Worm (Caenorhabditis elegans): Measurements from ENCODE around the gene klp-19.
A peak's percentile ranks its signal among the peaks of the same experiment; 100 is the strongest.

Gene klp-19

ce11 chrIII:13275784-13276183 is 31.3 kb downstream of the klp-19 start (continued):
- no peak for TF ChIP-seq attf-4 (tag; optimal IDR thresholded peaks at IDR 0.05)
- TF ChIP-seq T20F7.1 (GFP tag; optimal IDR thresholded peaks at IDR 0.05): no peak
- no peak for TF ChIP-seq ZK546.5 (tag; optimal IDR thresholded peaks at IDR 0.05)
- TF ChIP-seq R02D3.7 (tag; optimal IDR thresholded peaks at IDR 0.05): no peak
- TF ChIP-seq madf-5 (GFP tag; IDR thresholded peaks at IDR 0.05): no peak
- TF ChIP-seq cey-2 (tag; optimal IDR thresholded peaks at IDR 0.05; ENCODE audit: borderline replicate concordance, insufficient read depth): no peak
- no peak for TF ChIP-seq php-3 (GFP tag; IDR thresholded peaks at IDR 0.05)
- TF ChIP-seq arid-1 (GFP tag; conservative IDR thresholded peaks at IDR 0.05): no peak
- TF ChIP-seq zag-1 (tag; optimal IDR thresholded peaks at IDR 0.05): peak; percentile 56
- no peak for TF ChIP-seq zip-11 (GFP tag; IDR thresholded peaks at IDR 0.05)
- peak; percentile 83 for TF ChIP-seq rbr-2 (tag; optimal IDR thresholded peaks at IDR 0.05)
- TF ChIP-seq unc-62 (GFP tag; optimal IDR thresholded peaks at IDR 0.05 in 1 of 2): peak in 1 of 2 experiments; percentile 99
- TF ChIP-seq unc-62 (tag; optimal IDR thresholded peaks at IDR 0.05): no peak
- TF ChIP-seq skn-1 (tag; optimal IDR thresholded peaks at IDR 0.05): no peak
- TF ChIP-seq mxl-3 (GFP tag; optimal IDR thresholded peaks at IDR 0.05): no peak
- TF ChIP-seq lir-3 (tag; optimal IDR thresholded peaks at IDR 0.05): no peak
- TF ChIP-seq nhr-10 (tag; optimal IDR thresholded peaks at IDR 0.05): no peak
- no peak for TF ChIP-seq Y48G9A.11 (GFP tag; IDR thresholded peaks at IDR 0.05)
- no peak for TF ChIP-seq daf-8 (GFP tag; IDR thresholded peaks at IDR 0.05)
- no peak for TF ChIP-seq gei-8 (GFP tag; optimal IDR thresholded peaks at IDR 0.05)
- TF ChIP-seq lin-15B (tag; optimal IDR thresholded peaks at IDR 0.05): no peak
- TF ChIP-seq F26F4.8 (GFP tag; conservative IDR thresholded peaks at IDR 0.05): no peak
- TF ChIP-seq lin-29 (GFP tag; IDR thresholded peaks at IDR 0.05): no peak
- peak; percentile 72 for TF ChIP-seq hmg-1.1 (GFP tag; IDR thresholded peaks at IDR 0.05)
- TF ChIP-seq dmd-6 (GFP tag; IDR thresholded peaks at IDR 0.05): peak; percentile 36; the same call in 1 of the 2 replicates
- no peak for TF ChIP-seq ztf-11 (tag; optimal IDR thresholded peaks at IDR 0.05)
- no peak for TF ChIP-seq pha-4 (GFP tag; IDR thresholded peaks at IDR 0.05)
- no peak for TF ChIP-seq pha-4 (tag; optimal IDR thresholded peaks at IDR 0.05)
- TF ChIP-seq zfp-2 (tag; optimal IDR thresholded peaks at IDR 0.05): no peak
- TF ChIP-seq egl-27 (tag; optimal IDR thresholded peaks at IDR 0.05): no peak
- no peak for TF ChIP-seq nhr-25 (tag; optimal IDR thresholded peaks at IDR 0.05; ENCODE audit: borderline replicate concordance, insufficient read depth)
- no peak for TF ChIP-seq tra-1 (GFP tag; IDR thresholded peaks at IDR 0.05)
- no peak for TF ChIP-seq mdt-29 (GFP tag; IDR thresholded peaks at IDR 0.05)
- TF ChIP-seq lsy-2 (tag; optimal IDR thresholded peaks at IDR 0.05): peak; percentile 21 to 80
- no peak for TF ChIP-seq nhr-42 (GFP tag; IDR thresholded peaks at IDR 0.05)
- TF ChIP-seq ama-1 (optimal IDR thresholded peaks at IDR 0.05): no peak
- TF ChIP-seq dpl-1 (GFP tag; optimal IDR thresholded peaks at IDR 0.05): peak; percentile 48
- 0 out of 2 replicates have a peak, but pooled peaks have one; percentile 29 for TF ChIP-seq madf-9 (GFP tag; conservative IDR thresholded peaks at IDR 0.05)
- TF ChIP-seq dmd-8 (GFP tag; IDR thresholded peaks at IDR 0.05): no peak
- no peak for TF ChIP-seq ceh-44 (GFP tag; IDR thresholded peaks at IDR 0.05)
- TF ChIP-seq unc-39 (tag; optimal IDR thresholded peaks at IDR 0.05): no peak
- peak; percentile 62 for TF ChIP-seq F37D6.2 (tag; optimal IDR thresholded peaks at IDR 0.05)
- no peak for TF ChIP-seq tag-97 (GFP tag; IDR thresholded peaks at IDR 0.05)
- TF ChIP-seq dmd-9 (GFP tag; IDR thresholded peaks at IDR 0.05): no peak
- TF ChIP-seq D1046.2 (GFP tag; IDR thresholded peaks at IDR 0.05): no peak
- no peak for TF ChIP-seq nhr-41 (GFP tag; IDR thresholded peaks at IDR 0.05)
- TF ChIP-seq lin-13 (GFP tag; optimal IDR thresholded peaks at IDR 0.05): no peak
- TF ChIP-seq nhr-102 (tag; optimal IDR thresholded peaks at IDR 0.05): no peak
- no peak for TF ChIP-seq nhr-48 (tag; optimal IDR thresholded peaks at IDR 0.05)
- no peak for TF ChIP-seq unc-130 (GFP tag; optimal IDR thresholded peaks at IDR 0.05)
- TF ChIP-seq daf-12 (tag; optimal IDR thresholded peaks at IDR 0.05): no peak
- TF ChIP-seq set-16 (GFP tag; IDR thresholded peaks at IDR 0.05): peak; percentile 80
- TF ChIP-seq zfp-3 (GFP tag; conservative IDR thresholded peaks at IDR 0.05): no peak

Data from whole organism, L4 larva.